Worm (Caenorhabditis elegans) whole organism, midembryonic: Measurements from ENCODE around the gene F56D5.9.
A peak's percentile ranks its signal among the peaks of the same experiment; 100 is the strongest.

Experiments used
- T22C8.4 ChIP-seq: fragments of 200-800 bp; sonication (Bioruptor generic); IDR thresholded peaks from 2 replicates; pipeline ENCODE4 v1.3.6; 2022; ENCODE audit warnings: missing genetic modification characterization, missing compliant biosample characterization
- cog-1 ChIP-seq: sonication (generic microtip); optimal IDR thresholded peaks from 2 replicates; lab custom pipeline; 2016; ENCODE audit warnings: missing genetic modification characterization, missing compliant biosample characterization
- flt-1 ChIP-seq: fragments of 200-800 bp; sonication (Bioruptor generic); IDR thresholded peaks from 2 replicates; pipeline ENCODE4 v1.3.6; 2022; ENCODE audit warnings: missing genetic modification characterization, missing compliant biosample characterization
- klf-2 ChIP-seq: fragments of 200-800 bp; sonication (Bioruptor generic); conservative IDR thresholded peaks from 2 replicates; pipeline ENCODE4 v1.3.6; 2022; ENCODE audit warnings: missing genetic modification reagents, missing genetic modification characterization, missing compliant biosample characterization
- med-1 ChIP-seq: sonication (generic microtip); optimal IDR thresholded peaks from 2 replicates; lab custom pipeline; 2017; ENCODE audit warnings: missing genetic modification characterization, mild to moderate bottlenecking, missing compliant biosample characterization, antibody characterized with exemption, missing genetic modification reagents; ENCODE audit not compliant: insufficient read depth
- ref-1 ChIP-seq: fragments of 200-800 bp; sonication (Bioruptor generic); conservative IDR thresholded peaks from 2 replicates; pipeline ENCODE4 v1.3.6; 2022; ENCODE audit warnings: missing genetic modification reagents, missing genetic modification characterization, missing compliant biosample characterization
- tab-1 ChIP-seq: fragments of 200-800 bp; sonication (Bioruptor generic); IDR thresholded peaks from 2 replicates; pipeline ENCODE4 v1.3.6; 2022; ENCODE audit warnings: missing genetic modification characterization, missing compliant biosample characterization
- ztf-23 ChIP-seq: fragments of 200-800 bp; sonication (Bioruptor generic); IDR thresholded peaks from 2 replicates; pipeline ENCODE4 v1.3.6; 2022; ENCODE audit warnings: missing genetic modification reagents, missing genetic modification characterization, missing compliant biosample characterization
- ztf-29 ChIP-seq: fragments of 200-800 bp; sonication (Bioruptor generic); IDR thresholded peaks from 2 replicates; pipeline ENCODE4 v1.3.6; 2022; ENCODE audit warnings: missing genetic modification reagents, missing genetic modification characterization, missing compliant biosample characterization

The F56D5.9 gene

ce11 chrIV:9403761-9404420 lies 18.4 kb downstream of the F56D5.9 start:
- no peak for TF ChIP-seq cog-1
- no peak for TF ChIP-seq ref-1
- peak; percentile 64 for TF ChIP-seq T22C8.4 (GFP tag; lab: Robert Waterston, UW)
- no peak for TF ChIP-seq flt-1 (GFP tag; lab: Robert Waterston, UW)
- no peak for TF ChIP-seq klf-2 (GFP tag; lab: Robert Waterston, UW)

ce11 chrIV:9401715-9402114 lies 20.6 kb downstream of the F56D5.9 start, which contains the start of gene F56D5.6:
F56D5.6 (plus strand) TSS chrIV:9401922.
- TF ChIP-seq T22C8.4 (GFP tag; lab: Robert Waterston, UW), result no peak
- no peak for TF ChIP-seq flt-1 (GFP tag; lab: Robert Waterston, UW)
- no peak for TF ChIP-seq ztf-23 (GFP tag; lab: Robert Waterston, UW)
- TF ChIP-seq ref-1, result no peak
- TF ChIP-seq klf-2 (GFP tag; lab: Robert Waterston, UW), result no peak
- no peak for TF ChIP-seq tab-1 (GFP tag; lab: Robert Waterston, UW)
- no peak for TF ChIP-seq med-1 (GFP tag; lab: Kevin White, UChicago)
- TF ChIP-seq ztf-29 (GFP tag; lab: Robert Waterston, UW), result no peak
- TF ChIP-seq cog-1, result no peak

ce11 chrIV:9398512-9398911 lies 23.8 kb downstream of the F56D5.9 start, which contains the start of gene F56D5.2:
F56D5.2 (minus strand) TSS chrIV:9398612.
- TF ChIP-seq ref-1, result no peak
- TF ChIP-seq flt-1 (GFP tag; lab: Robert Waterston, UW), result no peak
- TF ChIP-seq tab-1 (GFP tag; lab: Robert Waterston, UW), result no peak
- no peak for TF ChIP-seq ztf-29 (GFP tag; lab: Robert Waterston, UW)
- no peak for TF ChIP-seq klf-2 (GFP tag; lab: Robert Waterston, UW)

ce11 chrIV:9397278-9397677 lies 25.0 kb downstream of the F56D5.9 start, which contains the start of gene F56D5.3:
F56D5.3 (plus strand) TSS chrIV:9397578.
- TF ChIP-seq klf-2 (GFP tag; lab: Robert Waterston, UW) (no peak), flt-1 (GFP tag; lab: Robert Waterston, UW) (no peak), tab-1 (GFP tag; lab: Robert Waterston, UW) (no peak), ref-1 (no peak), ztf-23 (GFP tag; lab: Robert Waterston, UW) (no peak), T22C8.4 (GFP tag; lab: Robert Waterston, UW) (no peak), ztf-29 (GFP tag; lab: Robert Waterston, UW) (no peak), cog-1 (no peak), med-1 (GFP tag; lab: Kevin White, UChicago) (no peak)

ce11 chrIV:9396118-9396517 lies 26.2 kb downstream of the F56D5.9 start, which contains the start of gene col-121:
col-121 (minus strand) TSS chrIV:9396218.
- no peak for TF ChIP-seq ref-1
- TF ChIP-seq klf-2 (GFP tag; lab: Robert Waterston, UW), result no peak
- no peak for TF ChIP-seq T22C8.4 (GFP tag; lab: Robert Waterston, UW)
- TF ChIP-seq ztf-23 (GFP tag; lab: Robert Waterston, UW), result no peak
- no peak for TF ChIP-seq cog-1
- TF ChIP-seq ztf-29 (GFP tag; lab: Robert Waterston, UW), result no peak
- no peak for TF ChIP-seq med-1 (GFP tag; lab: Kevin White, UChicago)
- TF ChIP-seq tab-1 (GFP tag; lab: Robert Waterston, UW), result no peak
- TF ChIP-seq flt-1 (GFP tag; lab: Robert Waterston, UW), result no peak

ce11 chrIV:9386038-9386437 lies 36.3 kb downstream of the F56D5.9 start, which contains the start of gene daf-15:
daf-15 (plus strand) TSS chrIV:9386208.
- TF ChIP-seq flt-1 (GFP tag; lab: Robert Waterston, UW), result no peak
- TF ChIP-seq ref-1, result no peak
- no peak for TF ChIP-seq med-1 (GFP tag; lab: Kevin White, UChicago)
- TF ChIP-seq tab-1 (GFP tag; lab: Robert Waterston, UW), result no peak
- TF ChIP-seq cog-1, result no peak

- no peak for TF ChIP-seq cog-1
- TF ChIP-seq klf-2 (GFP tag; lab: Robert Waterston, UW), result no peak
- no peak for TF ChIP-seq tab-1 (GFP tag; lab: Robert Waterston, UW)
- TF ChIP-seq ref-1, result no peak
- no peak for TF ChIP-seq med-1 (GFP tag; lab: Kevin White, UChicago)
- no peak for TF ChIP-seq ztf-29 (GFP tag; lab: Robert Waterston, UW)
- no peak for TF ChIP-seq T22C8.4 (GFP tag; lab: Robert Waterston, UW)
- no peak for TF ChIP-seq ztf-23 (GFP tag; lab: Robert Waterston, UW)
- TF ChIP-seq flt-1 (GFP tag; lab: Robert Waterston, UW), result no peak
Observed at ce11 chrIV:9384826-9385225, 37.5 kb downstream of the F56D5.9 start, which contains the start of gene C10C5.7. C10C5.7 (plus strand) TSS chrIV:9385126.

ce11 chrIV:9381136-9381535 lies 41.2 kb downstream of the F56D5.9 start, which contains the start of gene C10C5.5:
C10C5.5 (plus strand) TSS chrIV:9381436.
- TF ChIP-seq T22C8.4 (GFP tag; lab: Robert Waterston, UW) (no peak), ref-1 (no peak), cog-1 (no peak), ztf-23 (GFP tag; lab: Robert Waterston, UW) (no peak), klf-2 (GFP tag; lab: Robert Waterston, UW) (no peak), flt-1 (GFP tag; lab: Robert Waterston, UW) (no peak), ztf-29 (GFP tag; lab: Robert Waterston, UW) (no peak), med-1 (GFP tag; lab: Kevin White, UChicago) (no peak), tab-1 (GFP tag; lab: Robert Waterston, UW) (no peak)

ce11 chrIV:9378272-9378671 lies 44.0 kb downstream of the F56D5.9 start, which contains the start of gene C10C5.4:
C10C5.4 (plus strand) TSS chrIV:9378552.
- TF ChIP-seq ztf-23 (GFP tag; lab: Robert Waterston, UW) (no peak), T22C8.4 (GFP tag; lab: Robert Waterston, UW) (no peak), med-1 (GFP tag; lab: Kevin White, UChicago) (no peak), klf-2 (GFP tag; lab: Robert Waterston, UW) (no peak), cog-1 (no peak), tab-1 (GFP tag; lab: Robert Waterston, UW) (no peak), ref-1 (no peak), flt-1 (GFP tag; lab: Robert Waterston, UW) (no peak), ztf-29 (GFP tag; lab: Robert Waterston, UW) (no peak)
